Worm (Caenorhabditis elegans) whole organism, L4 larva: Measurements from ENCODE around the gene gst-35.
A peak's percentile ranks its signal among the peaks of the same experiment; 100 is the strongest.

ENCODE experiments used
- ces-1 ChIP-seq: fragments of 150-350 bp; sonication (generic microtip); optimal IDR thresholded peaks from 4 replicates; lab custom pipeline; 2014; ENCODE audit warnings: missing biosample characterization, missing genetic modification reagents, missing genetic modification characterization
- dve-1 ChIP-seq: sonication (generic microtip); optimal IDR thresholded peaks from 2 replicates; lab custom pipeline; 2017; ENCODE audit warnings: antibody characterized with exemption, mild to moderate bottlenecking, missing genetic modification characterization, missing compliant biosample characterization; ENCODE audit not compliant: insufficient read depth
- gei-8 ChIP-seq: fragments of 200-800 bp; sonication (Bioruptor generic); optimal IDR thresholded peaks from 2 replicates; lab custom pipeline; 2018; ENCODE audit warnings: mild to moderate bottlenecking, missing genetic modification characterization, missing compliant biosample characterization
- lin-29 ChIP-seq: fragments of 200-800 bp; sonication (Bioruptor generic); IDR thresholded peaks from 2 replicates; pipeline ENCODE4 v1.3.6; 2022; ENCODE audit warnings: missing genetic modification reagents, missing genetic modification characterization, missing compliant biosample characterization
- nhr-111 ChIP-seq: fragments of 200-800 bp; sonication (Bioruptor generic); optimal IDR thresholded peaks from 2 replicates; lab custom pipeline; 2018; ENCODE audit warnings: mild to moderate bottlenecking, missing genetic modification characterization, missing compliant biosample characterization
- pha-4 ChIP-seq, 2 experiments: fragments of 150-350 bp in 1 of 2; fragments of 200-800 bp in 1 of 2; sonication (Bioruptor generic) in 1 of 2; IDR thresholded peaks in 1 of 2; optimal IDR thresholded peaks in 1 of 2; 2 replicates each; pipeline versions ENCODE4 v1.3.6 to Lab custom; 2014 to 2022; ENCODE audit warnings: missing genetic modification characterization in 2 of 2, missing genetic modification reagents in 2 of 2, missing biosample characterization in 1 of 2, missing compliant biosample characterization in 1 of 2
- pqm-1 ChIP-seq: sonication (generic microtip); optimal IDR thresholded peaks from 2 replicates; lab custom pipeline; 2017; ENCODE audit warnings: missing biosample characterization, missing genetic modification characterization
- spr-3 ChIP-seq: fragments of 200-800 bp; sonication (Bioruptor generic); optimal IDR thresholded peaks from 2 replicates; lab custom pipeline; 2018; ENCODE audit warnings: mild to moderate bottlenecking, missing genetic modification characterization, missing compliant biosample characterization

DNA sequence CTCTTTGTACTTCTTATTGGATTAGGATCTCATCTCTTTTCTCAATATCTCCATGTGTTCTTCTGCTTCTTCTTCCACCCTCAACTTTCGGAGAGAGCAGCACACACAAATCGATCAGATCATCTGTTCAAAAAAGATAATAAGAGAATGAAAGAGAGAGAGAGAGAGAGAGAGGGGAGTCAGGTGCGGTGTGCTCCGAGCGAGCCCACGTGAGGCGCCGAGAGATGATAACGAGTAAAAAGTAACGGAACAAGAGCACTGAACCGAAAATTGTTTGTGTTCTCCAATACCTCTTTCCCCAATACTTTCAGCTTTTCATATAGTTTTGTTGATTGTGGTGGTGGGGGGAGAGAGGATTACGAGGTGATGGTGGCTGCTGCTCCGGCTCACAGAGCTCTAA is 8.8 kb upstream of the gst-35 start:
- TF ChIP-seq pqm-1 (tag; lab: Kevin White, UChicago) (peak; percentile 38), lin-29 (GFP tag; lab: Robert Waterston, UW) (no peak), pha-4 (GFP tag; IDR thresholded peaks at IDR 0.05; lab: Robert Waterston, UW) (no peak; the same call in 1 of the 2 replicates), pha-4 (tag; optimal IDR thresholded peaks at IDR 0.05; lab: Kevin White, UChicago) (no peak), gei-8 (GFP tag; lab: Kevin White, UChicago) (no peak), ces-1 (no peak), dve-1 (tag; lab: Kevin White, UChicago) (peak; percentile 81), nhr-111 (GFP tag; lab: Kevin White, UChicago) (no peak), spr-3 (GFP tag; lab: Kevin White, UChicago) (no peak)
